Worm (Caenorhabditis elegans) whole organism, L1 larva: ENCODE measurements around the gene pfd-4.

ENCODE experiments used
- ces-1 ChIP-seq: fragments of 150-350 bp; optimal IDR thresholded peaks from 2 replicates; lab custom pipeline; 2014; ENCODE audit warnings: missing biosample characterization, missing genetic modification reagents, missing genetic modification characterization
- elt-3 ChIP-seq, 6 experiments: fragments of 150-350 bp in 1 of 6; sonication (generic microtip); optimal IDR thresholded peaks; 2 replicates each; lab custom pipeline; 2017 to 2018; ENCODE audit warnings: missing biosample characterization in 6 of 6, missing genetic modification characterization in 6 of 6, inconsistent platforms in 1 of 6

ce11 chrIV:11351563-11351962 lies 36.6 kb downstream of the pfd-4 start:
- TF ChIP-seq ces-1 (GFP tag; lab: Kevin White, UChicago) (no peak), elt-3 (tag; optimal IDR thresholded peaks at IDR 0.05; lab: Kevin White, UChicago) (no peak)
